Fruit fly (Drosophila melanogaster): ENCODE measurements around the gene RpL17.

The RpL17 gene

DNA sequence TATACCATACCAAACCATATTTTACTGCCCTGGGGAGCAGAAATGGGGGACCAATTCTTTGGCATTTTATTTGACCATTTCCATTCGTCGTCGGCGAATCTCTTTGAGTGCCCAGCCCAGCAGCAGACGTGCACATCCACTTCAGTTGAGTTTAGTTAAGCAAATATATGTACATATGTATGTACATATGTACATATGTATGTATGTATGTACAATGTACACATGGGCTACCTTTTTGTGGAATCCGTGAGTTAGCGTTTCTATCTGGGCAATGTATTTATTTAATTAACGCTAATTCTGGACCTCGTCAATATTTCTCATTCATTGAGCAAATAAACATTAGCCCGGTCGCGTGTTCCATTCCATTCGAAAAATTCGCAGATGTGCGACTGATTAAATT lies 24.1 kb downstream of the RpL17 start (continued):
- TF ChIP-seq CG6272 (GFP tag; IDR thresholded peaks at IDR 0.05), result no peak
- TF ChIP-seq Ets97D (GFP tag; optimal IDR thresholded peaks at IDR 0.05), result no peak
- TF ChIP-seq CG7745 (tag; optimal IDR thresholded peaks at IDR 0.05), result no peak
- no peak for TF ChIP-seq CG34224 (GFP tag; IDR thresholded peaks at IDR 0.05; ENCODE audit: partially characterized antibody)
- TF ChIP-seq CG12391 (tag; optimal IDR thresholded peaks at IDR 0.05), result no peak
- TF ChIP-seq Gug (GFP tag; IDR thresholded peaks at IDR 0.05), result no peak
- peak; percentile 81 for TF ChIP-seq Med (GFP tag)
- TF ChIP-seq maf-S (GFP tag; optimal IDR thresholded peaks at IDR 0.05), result no peak
- no peak for TF ChIP-seq Doc3 (GFP tag; IDR thresholded peaks at IDR 0.05; ENCODE audit: partially characterized antibody)
- TF ChIP-seq croc (GFP tag; conservative IDR thresholded peaks at IDR 0.05), result no peak
- no peak for TF ChIP-seq H2.0 (GFP tag; IDR thresholded peaks at IDR 0.05)
- no peak for TF ChIP-seq Mes4 (GFP tag; optimal IDR thresholded peaks at IDR 0.05)
- TF ChIP-seq CG7839 (tag; optimal IDR thresholded peaks at IDR 0.05), result no peak
- no peak for TF ChIP-seq pita (GFP tag; optimal IDR thresholded peaks at IDR 0.05)
- TF ChIP-seq CG14441 (GFP tag; IDR thresholded peaks at IDR 0.05), result peak; percentile 18; the same call in 1 of the 2 replicates
- TF ChIP-seq CG15601 (tag; optimal IDR thresholded peaks at IDR 0.05), result no peak
- no peak for TF ChIP-seq CoRest (tag; optimal IDR thresholded peaks at IDR 0.05)
- no peak for TF ChIP-seq sd (tag; optimal IDR thresholded peaks at IDR 0.05)
- TF ChIP-seq CG30403 (GFP tag; optimal IDR thresholded peaks at IDR 0.05), result no peak
- TF ChIP-seq CG1233 (GFP tag; optimal IDR thresholded peaks at IDR 0.05), result peak; percentile 47
- no peak for TF ChIP-seq Dek (tag; optimal IDR thresholded peaks at IDR 0.05)
- no peak for TF ChIP-seq Nf-YA (GFP tag; IDR thresholded peaks at IDR 0.05)
- no peak for TF ChIP-seq TFAM (GFP tag; optimal IDR thresholded peaks at IDR 0.05)
- no peak for TF ChIP-seq trem (tag; optimal IDR thresholded peaks at IDR 0.05)
- no peak for TF ChIP-seq CG17802 (tag; optimal IDR thresholded peaks at IDR 0.05)
- TF ChIP-seq Pdp1 (GFP tag; optimal IDR thresholded peaks at IDR 0.05), result no peak
- TF ChIP-seq Antp (GFP tag; optimal IDR thresholded peaks at IDR 0.05), result no peak
- no peak for TF ChIP-seq CG13894 (tag; optimal IDR thresholded peaks at IDR 0.05)
- TF ChIP-seq Hsf (GFP tag; optimal IDR thresholded peaks at IDR 0.05), result no peak
- TF ChIP-seq tap (tag; optimal IDR thresholded peaks at IDR 0.05), result no peak
- TF ChIP-seq CG32767 (GFP tag; IDR thresholded peaks at IDR 0.05), result no peak
- TF ChIP-seq CG18011 (GFP tag; optimal IDR thresholded peaks at IDR 0.05), result no peak
- TF ChIP-seq CG8290 (GFP tag; optimal IDR thresholded peaks at IDR 0.05), result no peak
- TF ChIP-seq CG8290 (tag; optimal IDR thresholded peaks at IDR 0.05), result peak in 1 of 2 experiments; percentile 1
- TF ChIP-seq Bteb2 (GFP tag; optimal IDR thresholded peaks at IDR 0.05), result no peak
- TF ChIP-seq dan (GFP tag; IDR thresholded peaks at IDR 0.05), result no peak
- TF ChIP-seq az2 (GFP tag; optimal IDR thresholded peaks at IDR 0.05), result no peak
- no peak for TF ChIP-seq CG14860 (GFP tag; IDR thresholded peaks at IDR 0.05; ENCODE audit: partially characterized antibody)
- no peak for TF ChIP-seq nerfin-2 (GFP tag; IDR thresholded peaks at IDR 0.05; ENCODE audit: partially characterized antibody)
- TF ChIP-seq Vsx1 (GFP tag; optimal IDR thresholded peaks at IDR 0.05), result no peak
- no peak for TF ChIP-seq sima (GFP tag; optimal IDR thresholded peaks at IDR 0.05)
- TF ChIP-seq C15 (GFP tag; IDR thresholded peaks at IDR 0.05), result no peak
- TF ChIP-seq her (GFP tag; optimal IDR thresholded peaks at IDR 0.05), result no peak
- no peak for TF ChIP-seq br (optimal IDR thresholded peaks at IDR 0.05)
- TF ChIP-seq nerfin-1 (tag; optimal IDR thresholded peaks at IDR 0.05), result peak; percentile 12
- peak; percentile 34 for TF ChIP-seq CG4328 (GFP tag; optimal IDR thresholded peaks at IDR 0.05)
- no peak for TF ChIP-seq Ada2b (GFP tag; IDR thresholded peaks at IDR 0.05)
- no peak for TF ChIP-seq run (tag; optimal IDR thresholded peaks at IDR 0.05)
- TF ChIP-seq Hr3 (GFP tag; optimal IDR thresholded peaks at IDR 0.05), result no peak
- TF ChIP-seq CG2116 (GFP tag; optimal IDR thresholded peaks at IDR 0.05), result no peak
- no peak for TF ChIP-seq CG12659 (GFP tag; optimal IDR thresholded peaks at IDR 0.05)
- no peak for TF ChIP-seq vfl (GFP tag; optimal IDR thresholded peaks at IDR 0.05)

Measured in whole organism, embryonic.